Fruit fly (Drosophila melanogaster): ENCODE measurements around the gene wake.

wake gene

dm6 chr3R:22625514-22626333, 13.9 kb upstream of the wake start (continued):
- TF ChIP-seq danr (GFP tag; IDR thresholded peaks at IDR 0.05) (no peak), p53 (GFP tag; optimal IDR thresholded peaks at IDR 0.05) (no peak), CG1603 (tag; optimal IDR thresholded peaks at IDR 0.05) (peak; percentile 23), CG8290 (GFP tag; optimal IDR thresholded peaks at IDR 0.05) (no peak), CG8290 (tag; optimal IDR thresholded peaks at IDR 0.05) (no peak), CG7372 (GFP tag; IDR thresholded peaks at IDR 0.05) (no peak), Sry-β (GFP tag; optimal IDR thresholded peaks at IDR 0.05) (no peak), ase (GFP tag; IDR thresholded peaks at IDR 0.05) (no peak), CG33213 (GFP tag; optimal IDR thresholded peaks at IDR 0.05) (no peak), CG2875 (GFP tag; optimal IDR thresholded peaks at IDR 0.05) (peak; percentile 64), Drgx (GFP tag; IDR thresholded peaks at IDR 0.05) (no peak), CG14050 (GFP tag; IDR thresholded peaks at IDR 0.05) (no peak), Antp (GFP tag; optimal IDR thresholded peaks at IDR 0.05) (no peak), Mes4 (GFP tag; optimal IDR thresholded peaks at IDR 0.05) (no peak), kni (GFP tag; optimal IDR thresholded peaks at IDR 0.05) (no peak), Ptx1 (GFP tag; IDR thresholded peaks at IDR 0.05) (no peak), CG6791 (GFP tag; IDR thresholded peaks at IDR 0.05; ENCODE audit: partially characterized antibody) (no peak), hbn (GFP tag; IDR thresholded peaks at IDR 0.05; ENCODE audit: partially characterized antibody) (no peak), slbo (GFP tag; IDR thresholded peaks at IDR 0.05) (no peak), caup (GFP tag; optimal IDR thresholded peaks at IDR 0.05; ENCODE audit: severe bottlenecking) (peak; percentile 15), crp (GFP tag; optimal IDR thresholded peaks at IDR 0.05) (no peak), CG6689 (GFP tag; IDR thresholded peaks at IDR 0.05) (peak; percentile 57), CG10366 (GFP tag; IDR thresholded peaks at IDR 0.05) (no peak), zfh2 (GFP tag; optimal IDR thresholded peaks at IDR 0.05) (no peak), CG9727 (GFP tag; optimal IDR thresholded peaks at IDR 0.05) (peak; percentile 66), Stat92E (GFP tag; optimal IDR thresholded peaks at IDR 0.05) (peak in 1 of 3 experiments; percentile 86), ftz-f1 (GFP tag; optimal IDR thresholded peaks at IDR 0.05) (no peak), CG11723 (GFP tag; optimal IDR thresholded peaks at IDR 0.05) (peak; percentile 8), CG30403 (GFP tag; optimal IDR thresholded peaks at IDR 0.05) (peak; percentile 63), Ravus (GFP tag; IDR thresholded peaks at IDR 0.05) (no peak), Six4 (GFP tag; optimal IDR thresholded peaks at IDR 0.05) (no peak), CG34376 (GFP tag; optimal IDR thresholded peaks at IDR 0.05) (no peak), Pdp1 (GFP tag; optimal IDR thresholded peaks at IDR 0.05) (no peak), phol (tag; optimal IDR thresholded peaks at IDR 0.05) (peak; percentile 60), fd3F (GFP tag; optimal IDR thresholded peaks at IDR 0.05) (no peak), pita (GFP tag; optimal IDR thresholded peaks at IDR 0.05) (no peak), tio (GFP tag; optimal IDR thresholded peaks at IDR 0.05) (peak; percentile 56), CG13624 (GFP tag; optimal IDR thresholded peaks at IDR 0.05) (no peak), ara (GFP tag; IDR thresholded peaks at IDR 0.05) (no peak), kah (GFP tag; optimal IDR thresholded peaks at IDR 0.05) (no peak), esg (GFP tag; conservative IDR thresholded peaks at IDR 0.05) (0 out of 2 replicates have a peak, but pooled peaks have one; percentile 23), maf-S (GFP tag; optimal IDR thresholded peaks at IDR 0.05) (no peak), zen (tag; optimal IDR thresholded peaks at IDR 0.05) (no peak), Dip2 (GFP tag; IDR thresholded peaks at IDR 0.05) (no peak), pb (GFP tag; optimal IDR thresholded peaks at IDR 0.05) (no peak), da (GFP tag; optimal IDR thresholded peaks at IDR 0.05) (no peak), jigr1 (GFP tag; IDR thresholded peaks at IDR 0.05) (no peak), Jarid2 (GFP tag; optimal IDR thresholded peaks at IDR 0.05) (no peak), cwo (GFP tag; optimal IDR thresholded peaks at IDR 0.05) (no peak)
